Worm (Caenorhabditis elegans): ENCODE data around the gene ltd-1.

Gene ltd-1

ce11 chrII:8039416-8039815 is 53.1 kb downstream of the ltd-1 start, which contains the start of the genes ubh-4 and algn-6:
Gene ubh-4 (minus strand): TSS chrII:8039597.
Gene algn-6 (plus strand): TSS chrII:8039802.
- peak; percentile 56 for TF ChIP-seq unc-42 (tag; optimal IDR thresholded peaks at IDR 0.05)
- no peak for TF ChIP-seq unc-3 (GFP tag; conservative IDR thresholded peaks at IDR 0.05)
- no peak for TF ChIP-seq unc-3 (tag; optimal IDR thresholded peaks at IDR 0.05)
- peak; percentile 5 for TF ChIP-seq ceh-14 (tag; optimal IDR thresholded peaks at IDR 0.05)
- TF ChIP-seq hlh-8 (tag; optimal IDR thresholded peaks at IDR 0.05): peak; percentile 2
- peak; percentile 47 for TF ChIP-seq ztf-16 (tag; optimal IDR thresholded peaks at IDR 0.05)
- peak; percentile 65 for TF ChIP-seq zip-5 (tag; optimal IDR thresholded peaks at IDR 0.05)
- TF ChIP-seq elt-2 (tag; optimal IDR thresholded peaks at IDR 0.05): peak; percentile 35
- peak; percentile 21 for TF ChIP-seq nfya-1 (tag; optimal IDR thresholded peaks at IDR 0.05)
- no peak for TF ChIP-seq ceh-9 (tag; optimal IDR thresholded peaks at IDR 0.05)
- TF ChIP-seq ref-2 (tag; optimal IDR thresholded peaks at IDR 0.05): peak; percentile 30
- peak; percentile 48 for TF ChIP-seq tbx-2 (tag; optimal IDR thresholded peaks at IDR 0.05)
- peak; percentile 70 for TF ChIP-seq ceh-2 (tag; optimal IDR thresholded peaks at IDR 0.05)
- no peak for TF ChIP-seq C38D4.7 (GFP tag; optimal IDR thresholded peaks at IDR 0.05)
- no peak for TF ChIP-seq gmeb-2 (tag; optimal IDR thresholded peaks at IDR 0.05)
- peak; percentile 42 for TF ChIP-seq tbx-7 (tag; optimal IDR thresholded peaks at IDR 0.05)
- no peak for TF ChIP-seq pax-1 (tag; optimal IDR thresholded peaks at IDR 0.05)
- no peak for TF ChIP-seq ama-1 (optimal IDR thresholded peaks at IDR 0.05)
- TF ChIP-seq ceh-31 (tag; optimal IDR thresholded peaks at IDR 0.05): peak; percentile 84
- TF ChIP-seq mec-3 (tag; optimal IDR thresholded peaks at IDR 0.05; ENCODE audit: borderline replicate concordance): no peak
- TF ChIP-seq C08G9.2 (tag; optimal IDR thresholded peaks at IDR 0.05): peak; percentile 67
